Fruit fly (Drosophila melanogaster): ENCODE results near the gene CG14073.

dm6 chr3L:18787882-18788281, 32.6 kb downstream of the CG14073 start:
- no peak for TF ChIP-seq eg (GFP tag; IDR thresholded peaks at IDR 0.05)
- no peak for TF ChIP-seq CG32006 (GFP tag; optimal IDR thresholded peaks at IDR 0.05)
- TF ChIP-seq Ets21C (GFP tag; optimal IDR thresholded peaks at IDR 0.05): no peak
